Worm (Caenorhabditis elegans): ENCODE data around the gene ser-1.

ce11 chrX:16609424-16609823 is 29.9 kb downstream of the ser-1 start, which contains the start of gene F59C12.3:
- TF ChIP-seq lin-35 (GFP tag; optimal IDR thresholded peaks at IDR 0.05) (no peak), unc-130 (tag; optimal IDR thresholded peaks at IDR 0.05) (no peak), dpl-1 (GFP tag; optimal IDR thresholded peaks at IDR 0.05) (no peak), hlh-17 (GFP tag; optimal IDR thresholded peaks at IDR 0.05; ENCODE audit: borderline replicate concordance) (no peak), isw-1 (GFP tag; IDR thresholded peaks at IDR 0.05) (no peak), mdl-1 (tag; optimal IDR thresholded peaks at IDR 0.05) (no peak), xbp-1 (tag; optimal IDR thresholded peaks at IDR 0.05) (no peak), fkh-4 (tag; optimal IDR thresholded peaks at IDR 0.05; ENCODE audit: borderline replicate concordance) (no peak), mep-1 (tag; optimal IDR thresholded peaks at IDR 0.05) (no peak)
